Fruit fly (Drosophila melanogaster): ENCODE data around the gene bnb.

Gene bnb

DNA sequence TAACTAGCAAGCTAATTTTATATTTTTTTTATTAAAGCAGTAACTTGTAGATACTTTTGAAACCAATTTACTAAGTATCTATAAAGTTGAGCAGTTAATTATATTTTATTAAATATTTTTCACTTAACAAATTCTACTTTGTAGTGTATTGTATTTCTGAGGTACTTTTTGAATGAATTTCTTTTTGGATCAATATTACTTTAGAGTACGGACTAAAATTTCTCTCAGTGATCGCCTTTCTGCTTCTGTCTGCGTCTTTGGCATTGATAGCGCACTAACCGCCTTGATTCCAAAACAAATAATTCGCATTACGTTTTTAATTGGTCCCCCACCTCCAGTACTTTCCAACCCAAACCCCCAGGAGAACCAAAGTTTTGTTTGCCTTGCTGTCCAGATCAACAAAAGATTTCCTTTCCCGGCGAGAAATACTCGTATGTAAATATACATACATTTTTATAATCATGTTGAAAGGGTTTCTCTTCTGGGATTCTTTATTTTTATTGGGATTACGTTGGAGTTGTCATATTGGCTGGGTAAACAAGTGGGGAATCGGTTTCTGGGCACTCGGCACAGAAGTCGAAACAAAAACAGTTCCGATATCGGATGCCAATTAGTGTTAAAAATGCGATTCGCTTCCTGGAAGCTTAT, 41.6 kb upstream of the bnb start (continued):
- TF ChIP-seq CG4617 (GFP tag; optimal IDR thresholded peaks at IDR 0.05; ENCODE audit: borderline replicate concordance) = no peak
- TF ChIP-seq sqz (GFP tag; optimal IDR thresholded peaks at IDR 0.05) = no peak
- peak; percentile 43 for TF ChIP-seq lab (GFP tag; optimal IDR thresholded peaks at IDR 0.05)
- TF ChIP-seq PHDP (tag; optimal IDR thresholded peaks at IDR 0.05) = peak; percentile 17
- TF ChIP-seq CG2678 (tag; optimal IDR thresholded peaks at IDR 0.05) = peak; percentile 12
- TF ChIP-seq BtbVII (GFP tag; optimal IDR thresholded peaks at IDR 0.05) = peak; percentile 8
- no peak for TF ChIP-seq Side (GFP tag; optimal IDR thresholded peaks at IDR 0.05)
- no peak for TF ChIP-seq CG13287 (GFP tag; IDR thresholded peaks at IDR 0.05; ENCODE audit: partially characterized antibody)
- no peak for TF ChIP-seq Gsc (GFP tag; IDR thresholded peaks at IDR 0.05)
- TF ChIP-seq fu2 (GFP tag; optimal IDR thresholded peaks at IDR 0.05) = no peak
- no peak for TF ChIP-seq Spps (tag; optimal IDR thresholded peaks at IDR 0.05)
- TF ChIP-seq Ets65A (GFP tag) = peak; percentile 11
- TF ChIP-seq CG1529 (GFP tag; optimal IDR thresholded peaks at IDR 0.05) = peak; percentile 2
- no peak for TF ChIP-seq CG1832 (GFP tag; optimal IDR thresholded peaks at IDR 0.05)
- peak; percentile 9 for TF ChIP-seq gem (tag; optimal IDR thresholded peaks at IDR 0.05)
- peak; percentile 61 for TF ChIP-seq sens (GFP tag)
- TF ChIP-seq CTCF (GFP tag; optimal IDR thresholded peaks at IDR 0.05) = no peak
- TF ChIP-seq CG17361 (GFP tag; IDR thresholded peaks at IDR 0.05) = peak; percentile 35; the same call in 1 of the 3 replicates
- 0 out of 3 replicates have a peak, but pooled peaks have one; percentile 15 for TF ChIP-seq ci (GFP tag; IDR thresholded peaks at IDR 0.05)
- no peak for TF ChIP-seq ase (GFP tag; IDR thresholded peaks at IDR 0.05)
- TF ChIP-seq CG17612 (GFP tag; IDR thresholded peaks at IDR 0.05) = no peak
- no peak for TF ChIP-seq nau (GFP tag; optimal IDR thresholded peaks at IDR 0.05)
- no peak for TF ChIP-seq tgo (GFP tag; IDR thresholded peaks at IDR 0.05)
- no peak for TF ChIP-seq abd-A (tag; optimal IDR thresholded peaks at IDR 0.05)
- TF ChIP-seq CG11504 (tag; optimal IDR thresholded peaks at IDR 0.05) = peak; percentile 25
- TF ChIP-seq CG2712 (tag; optimal IDR thresholded peaks at IDR 0.05) = peak; percentile 4
- no peak for TF ChIP-seq Lim3 (GFP tag; IDR thresholded peaks at IDR 0.05)
- TF ChIP-seq hkb (optimal IDR thresholded peaks at IDR 0.05) = no peak
- TF ChIP-seq hkb (GFP tag; IDR thresholded peaks at IDR 0.05) = no peak
- peak; percentile 47 for TF ChIP-seq Med (GFP tag)
- no peak for TF ChIP-seq al (GFP tag; IDR thresholded peaks at IDR 0.05)

DNA sequence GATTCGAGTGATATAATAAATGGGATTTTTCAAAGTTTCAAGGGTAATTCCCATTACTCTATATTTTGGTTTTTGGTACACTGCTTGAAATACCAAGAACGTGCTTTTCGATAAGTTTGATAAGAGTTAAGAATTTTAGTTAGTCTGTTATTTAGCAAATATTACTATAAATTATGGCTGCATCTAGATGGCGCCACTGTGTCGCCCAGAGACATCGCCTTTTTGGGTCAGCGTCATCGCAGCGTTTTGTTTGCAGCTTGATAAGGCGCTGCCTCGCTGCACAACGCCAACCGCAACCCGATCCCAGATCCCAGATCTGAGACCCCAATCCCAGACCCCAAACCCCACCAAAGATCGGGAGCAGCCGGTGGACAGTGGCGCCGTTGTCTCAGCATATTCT, 41.0 kb upstream of the bnb start:
- TF ChIP-seq Med (GFP tag) = peak; percentile 57
- 0 out of 3 replicates have a peak, but pooled peaks have one; percentile 35 for TF ChIP-seq CG2199 (GFP tag; IDR thresholded peaks at IDR 0.05)
- no peak for TF ChIP-seq Xbp1 (GFP tag; optimal IDR thresholded peaks at IDR 0.05)
- TF ChIP-seq mld (GFP tag; IDR thresholded peaks at IDR 0.05; ENCODE audit: partially characterized antibody) = no peak
- TF ChIP-seq CTCF (GFP tag; optimal IDR thresholded peaks at IDR 0.05) = peak; percentile 87
- TF ChIP-seq CG18476 (GFP tag; optimal IDR thresholded peaks at IDR 0.05) = no peak

DNA sequence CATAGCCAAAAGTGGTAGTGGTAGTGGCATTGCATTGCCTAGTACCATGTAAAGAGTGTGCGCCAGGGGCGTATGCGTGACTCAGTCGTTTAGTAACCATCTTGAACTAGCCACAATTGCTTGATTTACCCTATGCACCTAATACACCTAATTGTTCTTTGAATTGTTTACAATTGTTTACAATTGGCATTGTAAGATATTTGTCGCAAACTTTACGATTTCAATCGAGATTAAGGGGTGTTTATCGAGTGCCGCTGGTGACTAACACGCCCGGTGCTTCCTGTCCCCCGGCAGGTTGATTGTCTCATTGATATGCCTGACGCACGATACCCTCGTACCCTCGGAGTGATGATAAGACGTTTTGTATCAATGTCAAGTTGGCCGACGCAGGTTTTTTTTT, 39.6 kb upstream of the bnb start:
- TF ChIP-seq prd (optimal IDR thresholded peaks at IDR 0.05) = no peak
- peak; percentile 56; the same call in 1 of the 3 replicates for TF ChIP-seq prd (GFP tag; IDR thresholded peaks at IDR 0.05)
- peak; percentile 14 for TF ChIP-seq sd (tag; optimal IDR thresholded peaks at IDR 0.05)
- TF ChIP-seq schlank (tag; optimal IDR thresholded peaks at IDR 0.05) = peak; percentile 3
- no peak for TF ChIP-seq her (GFP tag; optimal IDR thresholded peaks at IDR 0.05)
- peak; percentile 41 for TF ChIP-seq Ssrp (tag; optimal IDR thresholded peaks at IDR 0.05)
- peak; percentile 80 for TF ChIP-seq Med (GFP tag)
- peak; percentile 42; the same call in 1 of the 3 replicates for TF ChIP-seq ken (GFP tag; IDR thresholded peaks at IDR 0.05)
- peak; percentile 66 for TF ChIP-seq CG6689 (GFP tag; IDR thresholded peaks at IDR 0.05)
- TF ChIP-seq dysf (GFP tag; IDR thresholded peaks at IDR 0.05) = peak; percentile 77
- peak; percentile 67 for TF ChIP-seq CG15269 (tag; optimal IDR thresholded peaks at IDR 0.05)
- TF ChIP-seq Hr78 (GFP tag; optimal IDR thresholded peaks at IDR 0.05) = peak in 1 of 2 experiments; percentile 31
- peak; percentile 59 for TF ChIP-seq esg (GFP tag; conservative IDR thresholded peaks at IDR 0.05)
- TF ChIP-seq CG17829 (tag; optimal IDR thresholded peaks at IDR 0.05) = peak; percentile 43
- no peak for TF ChIP-seq tx (GFP tag; optimal IDR thresholded peaks at IDR 0.05)
- TF ChIP-seq CG8924 (tag; optimal IDR thresholded peaks at IDR 0.05) = peak; percentile 9
- no peak for TF ChIP-seq CG32767 (GFP tag; IDR thresholded peaks at IDR 0.05)
